Fruit fly (Drosophila melanogaster) Kc167 (cell line): ENCODE results near the gene CG13040.

Source experiments
- h ChIP-seq: fragments of >200 bp; optimal IDR thresholded peaks from 3 replicates; lab custom pipeline; 2018; ENCODE audit warnings: missing external identifiers
- ttk ChIP-seq: sonication (Bioruptor generic); optimal IDR thresholded peaks from 2 replicates; lab custom pipeline; 2017; ENCODE audit warnings: missing external identifiers

- TF ChIP-seq h (lab: Kevin White, UChicago) (no peak), ttk (no peak)
Measured at dm6 chr3L:16313985-16314384, 12.6 kb downstream of the CG13040 start, which contains the start of gene CG13062.
